Fruit fly (Drosophila melanogaster): ENCODE measurements around the gene CG11899.
A peak's percentile ranks its signal among the peaks of the same experiment; 100 is the strongest.

CG11899 gene

DNA sequence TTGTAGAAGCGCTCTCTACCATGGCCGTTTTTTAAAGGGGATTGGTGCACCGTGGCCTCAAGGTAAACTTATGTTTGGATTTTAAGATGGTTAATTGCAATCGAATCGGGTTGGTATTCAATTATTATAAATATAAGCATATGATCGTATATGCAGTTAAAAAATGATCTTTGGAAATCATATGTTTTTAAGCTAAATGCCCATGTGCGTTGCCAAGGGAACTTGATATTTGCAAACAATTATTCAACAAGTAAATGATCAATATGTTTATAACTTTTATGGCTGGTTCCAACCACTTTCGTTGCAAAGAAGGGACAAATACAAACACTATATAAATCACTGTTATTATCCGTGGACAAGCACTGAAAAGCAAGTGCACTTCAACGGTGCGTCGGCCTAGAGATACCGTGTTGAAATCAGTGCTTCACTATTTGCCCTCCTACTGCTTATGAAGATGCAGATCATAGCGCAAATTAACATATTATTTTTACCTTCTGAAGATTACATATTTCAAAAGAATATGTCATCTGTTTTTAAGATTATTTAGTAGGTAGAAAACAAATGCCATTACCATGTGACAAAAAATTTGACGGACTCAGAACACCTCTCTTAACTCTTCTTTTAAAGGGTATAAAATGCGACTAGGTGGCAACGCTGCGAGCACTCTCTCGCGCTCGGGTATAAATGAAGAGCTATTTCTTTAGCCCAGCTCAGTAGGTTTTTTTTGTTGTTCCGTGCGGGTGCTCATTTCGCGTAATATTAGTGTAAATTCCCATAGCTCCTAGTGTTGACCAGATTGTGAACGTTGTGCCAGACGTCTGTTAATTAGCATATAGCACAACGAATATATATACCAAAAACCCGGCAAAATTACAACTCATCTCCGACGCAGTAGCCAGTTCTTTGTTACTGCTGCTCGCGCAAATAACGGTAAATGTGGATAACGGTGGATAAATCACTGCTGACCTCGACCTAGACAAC lies 42.5 kb upstream of the CG11899 start, which contains the start of gene rdog (continued):
- TF ChIP-seq CG2889 (GFP tag; IDR thresholded peaks at IDR 0.05): no peak
- TF ChIP-seq Antp (GFP tag; optimal IDR thresholded peaks at IDR 0.05): peak; percentile 82
- TF ChIP-seq CG16779 (GFP tag; IDR thresholded peaks at IDR 0.05): no peak
- peak; percentile 40; the same call in 1 of the 2 replicates for TF ChIP-seq NFAT (GFP tag; IDR thresholded peaks at IDR 0.05)
- peak; percentile 31; the same call in 1 of the 2 replicates for TF ChIP-seq CG1024 (GFP tag; IDR thresholded peaks at IDR 0.05)
- TF ChIP-seq CG10366 (GFP tag; IDR thresholded peaks at IDR 0.05): peak; percentile 28; the same call in 1 of the 2 replicates
- no peak for TF ChIP-seq C15 (GFP tag; IDR thresholded peaks at IDR 0.05)
- peak; percentile 37 for TF ChIP-seq ewg (GFP tag; optimal IDR thresholded peaks at IDR 0.05)
- TF ChIP-seq emc (GFP tag; optimal IDR thresholded peaks at IDR 0.05): peak; percentile 69
- peak; percentile 72 for TF ChIP-seq CG33213 (GFP tag; optimal IDR thresholded peaks at IDR 0.05)
- peak; percentile 68 for TF ChIP-seq CG8944 (GFP tag; optimal IDR thresholded peaks at IDR 0.05)
- TF ChIP-seq CG17829 (tag; optimal IDR thresholded peaks at IDR 0.05): peak; percentile 84
- TF ChIP-seq Tbp (GFP tag; optimal IDR thresholded peaks at IDR 0.05): no peak
- TF ChIP-seq Dbx (GFP tag; IDR thresholded peaks at IDR 0.05): peak; percentile 43; the same call in 1 of the 3 replicates
- TF ChIP-seq Sox100B (GFP tag; optimal IDR thresholded peaks at IDR 0.05): no peak
- TF ChIP-seq CG6791 (GFP tag; IDR thresholded peaks at IDR 0.05; ENCODE audit: partially characterized antibody): peak; percentile 46; the same call in 1 of the 3 replicates
- TF ChIP-seq zf30C (GFP tag; optimal IDR thresholded peaks at IDR 0.05): no peak
- peak; percentile 63 for TF ChIP-seq CG5953 (GFP tag; IDR thresholded peaks at IDR 0.05)
- peak; percentile 22 for TF ChIP-seq schlank (tag; optimal IDR thresholded peaks at IDR 0.05)
- peak; percentile 62 for TF ChIP-seq CG18764 (GFP tag; optimal IDR thresholded peaks at IDR 0.05)
- TF ChIP-seq lbe (GFP tag; optimal IDR thresholded peaks at IDR 0.05): peak; percentile 49
- no peak for TF ChIP-seq CG14667 (GFP tag; IDR thresholded peaks at IDR 0.05)
- TF ChIP-seq da (GFP tag; optimal IDR thresholded peaks at IDR 0.05): peak; percentile 20
- no peak for TF ChIP-seq CG7372 (GFP tag; IDR thresholded peaks at IDR 0.05)
- peak; percentile 86 for TF ChIP-seq gem (tag; optimal IDR thresholded peaks at IDR 0.05)
- peak; percentile 24 for TF ChIP-seq CG4328 (GFP tag; optimal IDR thresholded peaks at IDR 0.05)
- peak; percentile 83 for TF ChIP-seq grau (tag; optimal IDR thresholded peaks at IDR 0.05)
- TF ChIP-seq CG2120 (GFP tag; optimal IDR thresholded peaks at IDR 0.05): peak; percentile 88
- TF ChIP-seq CG13123 (GFP tag; optimal IDR thresholded peaks at IDR 0.05): peak; percentile 57
- TF ChIP-seq unpg (GFP tag; optimal IDR thresholded peaks at IDR 0.05): peak; percentile 77
- peak; percentile 64 for TF ChIP-seq jumu (GFP tag; optimal IDR thresholded peaks at IDR 0.05)
- TF ChIP-seq CG43689 (GFP tag; IDR thresholded peaks at IDR 0.05): no peak
- TF ChIP-seq zen2 (GFP tag; IDR thresholded peaks at IDR 0.05; ENCODE audit: partially characterized antibody): no peak
- TF ChIP-seq repo (GFP tag; optimal IDR thresholded peaks at IDR 0.05): peak; percentile 24
- no peak for TF ChIP-seq dan (GFP tag; IDR thresholded peaks at IDR 0.05)
- TF ChIP-seq CG1603 (tag; optimal IDR thresholded peaks at IDR 0.05): peak; percentile 77
- peak; percentile 72 for TF ChIP-seq CG12219 (GFP tag; optimal IDR thresholded peaks at IDR 0.05)
- TF ChIP-seq Ravus (GFP tag; IDR thresholded peaks at IDR 0.05): no peak
- no peak for TF ChIP-seq exex (tag; optimal IDR thresholded peaks at IDR 0.05)
- TF ChIP-seq tll (GFP tag; optimal IDR thresholded peaks at IDR 0.05): peak in 1 of 2 experiments; percentile 96
- peak; percentile 67 for TF ChIP-seq CG15514 (GFP tag; optimal IDR thresholded peaks at IDR 0.05)
- TF ChIP-seq CG7839 (tag; optimal IDR thresholded peaks at IDR 0.05): peak; percentile 88
- TF ChIP-seq lola (GFP tag; optimal IDR thresholded peaks at IDR 0.05): peak in 1 of 3 experiments; percentile 81
- no peak for TF ChIP-seq CG11560 (tag; IDR thresholded peaks at IDR 0.05)
- TF ChIP-seq pum (GFP tag; optimal IDR thresholded peaks at IDR 0.05): peak; percentile 83
- no peak for TF ChIP-seq cg (GFP tag; optimal IDR thresholded peaks at IDR 0.05)
- TF ChIP-seq kah (GFP tag; optimal IDR thresholded peaks at IDR 0.05): peak; percentile 59
- TF ChIP-seq TFAM (GFP tag; optimal IDR thresholded peaks at IDR 0.05): no peak

All from whole organism, embryonic.